1 fruit fly cellular context compared by ENCODE assay signal in genomic region chrX:499589-500041, dm6.
TF ChIP-seq lines count a peak whose summit lies in the region.

No protein-coding gene starts in this region.

TF ChIP-seq in whole organism, embryonic, 481 proteins besides CTCF, POLR2A, EP300 and RAD21 (continued from another document and continues in another):
- TF ChIP-seq D19B (GFP tag; optimal IDR thresholded peaks at IDR 0.05; lab: Kevin White, UChicago) = peak; percentile 77
- TF ChIP-seq Scr (GFP tag; IDR thresholded peaks at IDR 0.05; lab: Robert Waterston, UW; ENCODE audit: partially characterized antibody) = no peak
- TF ChIP-seq CG32767 (GFP tag; IDR thresholded peaks at IDR 0.05; lab: Robert Waterston, UW) = peak; percentile 63; the same call in 1 of the 2 replicates
- TF ChIP-seq fd102C (GFP tag; optimal IDR thresholded peaks at IDR 0.05; lab: Kevin White, UChicago) = no peak
- TF ChIP-seq CG16813 (GFP tag; IDR thresholded peaks at IDR 0.05; lab: Robert Waterston, UW; ENCODE audit: partially characterized antibody) = no peak
- peak; percentile 89 for TF ChIP-seq CG7839 (tag; optimal IDR thresholded peaks at IDR 0.05; lab: Kevin White, UChicago)
- TF ChIP-seq vvl (GFP tag; IDR thresholded peaks at IDR 0.05; lab: Robert Waterston, UW) = peak; percentile 74
- peak; percentile 76 for TF ChIP-seq seq (GFP tag; IDR thresholded peaks at IDR 0.05; lab: Robert Waterston, UW)
- TF ChIP-seq scrt (GFP tag; optimal IDR thresholded peaks at IDR 0.05; lab: Kevin White, UChicago) = peak; percentile 79
- 0 out of 3 replicates have a peak, but pooled peaks have one; percentile 8 for TF ChIP-seq Opbp (GFP tag; IDR thresholded peaks at IDR 0.05; lab: Robert Waterston, UW; ENCODE audit: partially characterized antibody)
- peak; percentile 72 for TF ChIP-seq Hey (tag; optimal IDR thresholded peaks at IDR 0.05; lab: Kevin White, UChicago)
- peak; percentile 48; the same call in 1 of the 2 replicates for TF ChIP-seq klu (GFP tag; IDR thresholded peaks at IDR 0.05; lab: Robert Waterston, UW)
- peak; percentile 77 for TF ChIP-seq CG11723 (GFP tag; optimal IDR thresholded peaks at IDR 0.05; lab: Kevin White, UChicago)
- peak; percentile 66 for TF ChIP-seq CG1602 (GFP tag; optimal IDR thresholded peaks at IDR 0.05; lab: Kevin White, UChicago)
- TF ChIP-seq CG15073 (GFP tag; optimal IDR thresholded peaks at IDR 0.05; lab: Kevin White, UChicago) = no peak
- peak; percentile 33 for TF ChIP-seq slou (GFP tag; optimal IDR thresholded peaks at IDR 0.05; lab: Kevin White, UChicago)
- peak; percentile 62 to 87 for TF ChIP-seq Hr51 (GFP tag; optimal IDR thresholded peaks at IDR 0.05; lab: Kevin White, UChicago)
- peak; percentile 53; the same call in 2 of the 3 replicates for TF ChIP-seq zfh1 (GFP tag; IDR thresholded peaks at IDR 0.05; lab: Robert Waterston, UW)
- peak; percentile 50 for TF ChIP-seq CG3065 (GFP tag; optimal IDR thresholded peaks at IDR 0.05; lab: Kevin White, UChicago)
- no peak for TF ChIP-seq ap (GFP tag; IDR thresholded peaks at IDR 0.05; lab: Robert Waterston, UW)
- TF ChIP-seq CG1792 (GFP tag; optimal IDR thresholded peaks at IDR 0.05; lab: Kevin White, UChicago) = peak; percentile 76
- TF ChIP-seq tll (GFP tag; optimal IDR thresholded peaks at IDR 0.05; lab: Kevin White, UChicago) = no peak
- TF ChIP-seq CG3995 (GFP tag; optimal IDR thresholded peaks at IDR 0.05; lab: Kevin White, UChicago) = peak; percentile 52
- peak; percentile 86 for TF ChIP-seq Sox100B (GFP tag; optimal IDR thresholded peaks at IDR 0.05; lab: Kevin White, UChicago)
- peak; percentile 80 for TF ChIP-seq CG9817 (tag; optimal IDR thresholded peaks at IDR 0.05; lab: Kevin White, UChicago)
- TF ChIP-seq CG4820 (GFP tag; optimal IDR thresholded peaks at IDR 0.05; lab: Kevin White, UChicago) = peak; percentile 69
- no peak for TF ChIP-seq C15 (GFP tag; IDR thresholded peaks at IDR 0.05; lab: Robert Waterston, UW)
- TF ChIP-seq H15 (GFP tag; IDR thresholded peaks at IDR 0.05; lab: Robert Waterston, UW) = peak; percentile 63; the same call in 1 of the 3 replicates
- TF ChIP-seq Adf1 (GFP tag; IDR thresholded peaks at IDR 0.05; lab: Robert Waterston, UW) = peak; percentile 96
- peak; percentile 66 for TF ChIP-seq Mad (GFP tag; optimal IDR thresholded peaks at IDR 0.05; lab: Kevin White, UChicago)
- peak; percentile 70 for TF ChIP-seq CG16863 (GFP tag; optimal IDR thresholded peaks at IDR 0.05; lab: Kevin White, UChicago)
- TF ChIP-seq Dip2 (GFP tag; IDR thresholded peaks at IDR 0.05; lab: Robert Waterston, UW) = peak; percentile 39; the same call in 1 of the 2 replicates
- TF ChIP-seq Mrtf (GFP tag; IDR thresholded peaks at IDR 0.05; lab: Robert Waterston, UW) = peak; percentile 58; the same call in 1 of the 3 replicates
- peak; percentile 68 for TF ChIP-seq Camta (GFP tag; optimal IDR thresholded peaks at IDR 0.05; lab: Kevin White, UChicago)
- TF ChIP-seq CG14441 (GFP tag; IDR thresholded peaks at IDR 0.05; lab: Robert Waterston, UW) = peak; percentile 68
- TF ChIP-seq Dad (GFP tag; optimal IDR thresholded peaks at IDR 0.05; lab: Kevin White, UChicago) = peak; percentile 66
- TF ChIP-seq nmo (GFP tag; optimal IDR thresholded peaks at IDR 0.05; lab: Kevin White, UChicago) = peak; percentile 79
- TF ChIP-seq usp (GFP tag; optimal IDR thresholded peaks at IDR 0.05; lab: Kevin White, UChicago) = no peak
- TF ChIP-seq cas (GFP tag; IDR thresholded peaks at IDR 0.05; lab: Robert Waterston, UW) = peak; percentile 42; the same call in 1 of the 2 replicates
- peak; percentile 75 for TF ChIP-seq Six4 (GFP tag; optimal IDR thresholded peaks at IDR 0.05; lab: Kevin White, UChicago)
- peak; percentile 60 for TF ChIP-seq sisA (GFP tag; IDR thresholded peaks at IDR 0.05; lab: Robert Waterston, UW)
- TF ChIP-seq Antp (GFP tag; optimal IDR thresholded peaks at IDR 0.05; lab: Kevin White, UChicago) = peak; percentile 67
- TF ChIP-seq H2.0 (GFP tag; IDR thresholded peaks at IDR 0.05; lab: Robert Waterston, UW) = peak; percentile 21; the same call in 1 of the 2 replicates
- TF ChIP-seq vfl (GFP tag; optimal IDR thresholded peaks at IDR 0.05; lab: Kevin White, UChicago) = peak; percentile 53
- TF ChIP-seq CG15011 (GFP tag; optimal IDR thresholded peaks at IDR 0.05; lab: Kevin White, UChicago) = peak; percentile 82
- peak; percentile 71 for TF ChIP-seq Xbp1 (GFP tag; optimal IDR thresholded peaks at IDR 0.05; lab: Kevin White, UChicago)
- peak; percentile 94 for TF ChIP-seq CG13296 (GFP tag; optimal IDR thresholded peaks at IDR 0.05; lab: Kevin White, UChicago)
- peak; percentile 70 for TF ChIP-seq bab2 (GFP tag; optimal IDR thresholded peaks at IDR 0.05; lab: Kevin White, UChicago)
- TF ChIP-seq Optix (GFP tag; IDR thresholded peaks at IDR 0.05; lab: Robert Waterston, UW) = 0 out of 3 replicates have a peak, but pooled peaks have one; percentile 41
- no peak for TF ChIP-seq CG7963 (GFP tag; IDR thresholded peaks at IDR 0.05; lab: Robert Waterston, UW; ENCODE audit: partially characterized antibody)
- TF ChIP-seq pzg (GFP tag; optimal IDR thresholded peaks at IDR 0.05; lab: Kevin White, UChicago) = peak; percentile 2
- TF ChIP-seq odd (GFP tag; optimal IDR thresholded peaks at IDR 0.05; lab: Kevin White, UChicago) = peak; percentile 89
- TF ChIP-seq CG16779 (GFP tag; IDR thresholded peaks at IDR 0.05; lab: Robert Waterston, UW) = no peak
- TF ChIP-seq CG4854 (GFP tag; optimal IDR thresholded peaks at IDR 0.05; lab: Kevin White, UChicago) = peak; percentile 70
- TF ChIP-seq CG13624 (GFP tag; optimal IDR thresholded peaks at IDR 0.05; lab: Kevin White, UChicago) = peak; percentile 81
- TF ChIP-seq CG43689 (GFP tag; IDR thresholded peaks at IDR 0.05; lab: Robert Waterston, UW) = 0 out of 2 replicates have a peak, but pooled peaks have one; percentile 12
- TF ChIP-seq CG13894 (tag; optimal IDR thresholded peaks at IDR 0.05; lab: Kevin White, UChicago) = peak; percentile 90
- peak; percentile 73 for TF ChIP-seq CG32532 (GFP tag; IDR thresholded peaks at IDR 0.05; lab: Robert Waterston, UW)
- TF ChIP-seq CG10979 (tag; optimal IDR thresholded peaks at IDR 0.05; lab: Kevin White, UChicago) = peak; percentile 66
- peak; percentile 82 for TF ChIP-seq CG14014 (GFP tag; IDR thresholded peaks at IDR 0.05; lab: Robert Waterston, UW)
- peak; percentile 57 for TF ChIP-seq kay (GFP tag; optimal IDR thresholded peaks at IDR 0.05; lab: Kevin White, UChicago)
- TF ChIP-seq fu2 (GFP tag; optimal IDR thresholded peaks at IDR 0.05; lab: Kevin White, UChicago) = peak; percentile 76
- TF ChIP-seq CG7357 (GFP tag; IDR thresholded peaks at IDR 0.05; lab: Robert Waterston, UW) = peak; percentile 58; the same call in 1 of the 3 replicates
- no peak for TF ChIP-seq CG17802 (tag; optimal IDR thresholded peaks at IDR 0.05; lab: Kevin White, UChicago)
- TF ChIP-seq CG6854 (GFP tag; optimal IDR thresholded peaks at IDR 0.05; lab: Kevin White, UChicago) = peak; percentile 87
- TF ChIP-seq Hand (GFP tag; optimal IDR thresholded peaks at IDR 0.05; lab: Kevin White, UChicago) = peak; percentile 90
- peak; percentile 64 for TF ChIP-seq pnt (GFP tag; optimal IDR thresholded peaks at IDR 0.05; lab: Kevin White, UChicago)
- TF ChIP-seq hbn (GFP tag; IDR thresholded peaks at IDR 0.05; lab: Robert Waterston, UW; ENCODE audit: partially characterized antibody) = no peak
- peak; percentile 84 for TF ChIP-seq NfI (GFP tag; optimal IDR thresholded peaks at IDR 0.05; lab: Kevin White, UChicago)
- peak; percentile 72 for TF ChIP-seq Ptx1 (GFP tag; IDR thresholded peaks at IDR 0.05; lab: Robert Waterston, UW)
- peak; percentile 80 for TF ChIP-seq mirr (GFP tag; optimal IDR thresholded peaks at IDR 0.05; lab: Kevin White, UChicago)
- TF ChIP-seq slp2 (GFP tag; optimal IDR thresholded peaks at IDR 0.05; lab: Kevin White, UChicago) = peak; percentile 59
- TF ChIP-seq CG10462 (GFP tag; optimal IDR thresholded peaks at IDR 0.05; lab: Kevin White, UChicago) = peak; percentile 33
- TF ChIP-seq CkIIα-i1 (GFP tag; IDR thresholded peaks at IDR 0.05; lab: Robert Waterston, UW) = no peak
- peak; percentile 61 for TF ChIP-seq Deaf1 (tag; optimal IDR thresholded peaks at IDR 0.05; lab: Kevin White, UChicago)
- peak; percentile 84 for TF ChIP-seq sob (GFP tag; IDR thresholded peaks at IDR 0.05; lab: Robert Waterston, UW)
- peak; percentile 20 for TF ChIP-seq Spps (tag; optimal IDR thresholded peaks at IDR 0.05; lab: Kevin White, UChicago)
- peak; percentile 58 for TF ChIP-seq Usf (GFP tag; optimal IDR thresholded peaks at IDR 0.05; lab: Kevin White, UChicago)
- TF ChIP-seq CG42726 (GFP tag; IDR thresholded peaks at IDR 0.05; lab: Robert Waterston, UW; ENCODE audit: partially characterized antibody) = no peak
- no peak for TF ChIP-seq hb (GFP tag; IDR thresholded peaks at IDR 0.05; lab: Robert Waterston, UW; ENCODE audit: partially characterized antibody)
- peak; percentile 39; the same call in 1 of the 3 replicates for TF ChIP-seq zen2 (GFP tag; IDR thresholded peaks at IDR 0.05; lab: Robert Waterston, UW; ENCODE audit: partially characterized antibody)
- TF ChIP-seq lov (optimal IDR thresholded peaks at IDR 0.05; lab: Kevin White, UChicago) = no peak
- no peak for TF ChIP-seq lov (GFP tag; IDR thresholded peaks at IDR 0.05; lab: Robert Waterston, UW)
- TF ChIP-seq CG2875 (GFP tag; optimal IDR thresholded peaks at IDR 0.05; lab: Kevin White, UChicago) = peak; percentile 73
- TF ChIP-seq Nf-YC (tag; optimal IDR thresholded peaks at IDR 0.05; lab: Kevin White, UChicago) = peak; percentile 74
- peak; percentile 63; the same call in 1 of the 2 replicates for TF ChIP-seq al (GFP tag; IDR thresholded peaks at IDR 0.05; lab: Robert Waterston, UW)
- peak; percentile 83 for TF ChIP-seq zfh2 (GFP tag; optimal IDR thresholded peaks at IDR 0.05; lab: Kevin White, UChicago)
- TF ChIP-seq dpn (GFP tag; optimal IDR thresholded peaks at IDR 0.05; lab: Kevin White, UChicago) = peak; percentile 77
- TF ChIP-seq Ets65A (GFP tag; lab: Kevin White, UChicago) = peak; percentile 92
- peak; percentile 39 for TF ChIP-seq Sry-δ (GFP tag; optimal IDR thresholded peaks at IDR 0.05; lab: Kevin White, UChicago)
- peak; percentile 52 for TF ChIP-seq CG14965 (GFP tag; optimal IDR thresholded peaks at IDR 0.05; lab: Kevin White, UChicago; ENCODE audit: borderline replicate concordance)
- peak; percentile 70 for TF ChIP-seq CG15696 (tag; optimal IDR thresholded peaks at IDR 0.05; lab: Kevin White, UChicago)
- TF ChIP-seq CG2120 (GFP tag; optimal IDR thresholded peaks at IDR 0.05; lab: Kevin White, UChicago) = peak; percentile 92
- TF ChIP-seq gfzf (GFP tag; optimal IDR thresholded peaks at IDR 0.05; lab: Kevin White, UChicago) = no peak
- TF ChIP-seq az2 (GFP tag; optimal IDR thresholded peaks at IDR 0.05; lab: Kevin White, UChicago) = peak; percentile 64
- TF ChIP-seq CG4328 (GFP tag; optimal IDR thresholded peaks at IDR 0.05; lab: Kevin White, UChicago) = peak; percentile 81
- TF ChIP-seq disco-r (GFP tag; optimal IDR thresholded peaks at IDR 0.05; lab: Kevin White, UChicago) = peak; percentile 66
- TF ChIP-seq Nf-YB (GFP tag; optimal IDR thresholded peaks at IDR 0.05; lab: Kevin White, UChicago) = peak; percentile 58
- TF ChIP-seq CG12769 (tag; optimal IDR thresholded peaks at IDR 0.05; lab: Kevin White, UChicago) = peak; percentile 92
- no peak for TF ChIP-seq CG2129 (GFP tag; IDR thresholded peaks at IDR 0.05; lab: Robert Waterston, UW; ENCODE audit: partially characterized antibody)
- peak in 1 of 2 experiments; percentile 40 for TF ChIP-seq crp (GFP tag; optimal IDR thresholded peaks at IDR 0.05; lab: Kevin White, UChicago)
- peak; percentile 98 for TF ChIP-seq Med (GFP tag; lab: Kevin White, UChicago)
- peak; percentile 80 for TF ChIP-seq HLH54F (GFP tag; optimal IDR thresholded peaks at IDR 0.05; lab: Kevin White, UChicago)
- TF ChIP-seq CG12744 (GFP tag; optimal IDR thresholded peaks at IDR 0.05; lab: Kevin White, UChicago) = peak; percentile 68
- TF ChIP-seq CG10431 (GFP tag; optimal IDR thresholded peaks at IDR 0.05; lab: Kevin White, UChicago) = peak; percentile 43
- no peak for TF ChIP-seq ro (GFP tag; IDR thresholded peaks at IDR 0.05; lab: Robert Waterston, UW)
- no peak for TF ChIP-seq fru (optimal IDR thresholded peaks at IDR 0.05; lab: Kevin White, UChicago)
- peak; percentile 58 for TF ChIP-seq Oaz (GFP tag; IDR thresholded peaks at IDR 0.05; lab: Robert Waterston, UW)
- TF ChIP-seq dysf (GFP tag; IDR thresholded peaks at IDR 0.05; lab: Robert Waterston, UW) = peak; percentile 84
- peak; percentile 82 for TF ChIP-seq tx (GFP tag; optimal IDR thresholded peaks at IDR 0.05; lab: Kevin White, UChicago)
- peak; percentile 18 for TF ChIP-seq emc (GFP tag; optimal IDR thresholded peaks at IDR 0.05; lab: Kevin White, UChicago)
- no peak for TF ChIP-seq HLH4C (GFP tag; IDR thresholded peaks at IDR 0.05; lab: Robert Waterston, UW; ENCODE audit: partially characterized antibody)
- TF ChIP-seq so (GFP tag; IDR thresholded peaks at IDR 0.05; lab: Robert Waterston, UW) = peak; percentile 85; the same call in 2 of the 3 replicates
- TF ChIP-seq lmd (GFP tag; IDR thresholded peaks at IDR 0.05; lab: Robert Waterston, UW) = peak; percentile 79
- TF ChIP-seq CG17612 (GFP tag; IDR thresholded peaks at IDR 0.05; lab: Robert Waterston, UW) = 0 out of 2 replicates have a peak, but pooled peaks have one; percentile 45
- no peak for TF ChIP-seq pan (optimal IDR thresholded peaks at IDR 0.05; lab: Kevin White, UChicago)
- TF ChIP-seq pan (GFP tag; optimal IDR thresholded peaks at IDR 0.05 in 1 of 2, IDR thresholded peaks at IDR 0.05 in 1 of 2) = peak in 1 of 2 experiments; percentile 74
- TF ChIP-seq chn (GFP tag; optimal IDR thresholded peaks at IDR 0.05; lab: Kevin White, UChicago) = peak; percentile 62
- peak; percentile 87 for TF ChIP-seq CoRest (tag; optimal IDR thresholded peaks at IDR 0.05; lab: Kevin White, UChicago)
- no peak for TF ChIP-seq zf30C (GFP tag; optimal IDR thresholded peaks at IDR 0.05; lab: Kevin White, UChicago)
- no peak for TF ChIP-seq CG2199 (GFP tag; IDR thresholded peaks at IDR 0.05; lab: Robert Waterston, UW)
- peak in 1 of 2 experiments; percentile 84 for TF ChIP-seq Eip74EF (GFP tag; optimal IDR thresholded peaks at IDR 0.05; lab: Kevin White, UChicago)
- peak; percentile 68 for TF ChIP-seq Hsf (GFP tag; optimal IDR thresholded peaks at IDR 0.05; lab: Kevin White, UChicago)
- peak; percentile 28 for TF ChIP-seq Bdp1 (GFP tag; optimal IDR thresholded peaks at IDR 0.05; lab: Kevin White, UChicago)
- peak; percentile 92 for TF ChIP-seq Meics (GFP tag; optimal IDR thresholded peaks at IDR 0.05; lab: Kevin White, UChicago)
- no peak for TF ChIP-seq CG8478 (optimal IDR thresholded peaks at IDR 0.05; lab: Kevin White, UChicago)
- peak; percentile 86 for TF ChIP-seq CG8924 (tag; optimal IDR thresholded peaks at IDR 0.05; lab: Kevin White, UChicago)
- peak; percentile 60 for TF ChIP-seq Ada2b (GFP tag; IDR thresholded peaks at IDR 0.05; lab: Robert Waterston, UW)
